Worm (Caenorhabditis elegans) whole organism, L3 larva: ENCODE results near the gene ZK632.4.

Source experiments
- ama-1 ChIP-seq: fragments of 150-350 bp; optimal IDR thresholded peaks from 2 replicates; lab custom pipeline; 2018
- ceh-28 ChIP-seq: fragments of 150-350 bp; optimal IDR thresholded peaks from 2 replicates; lab custom pipeline; 2014; ENCODE audit warnings: missing biosample characterization, missing genetic modification reagents, missing genetic modification characterization
- ceh-82 ChIP-seq: fragments of 150-350 bp; optimal IDR thresholded peaks from 2 replicates; lab custom pipeline; 2014; ENCODE audit warnings: missing biosample characterization, missing genetic modification characterization
- elt-2 ChIP-seq: sonication (generic microtip); optimal IDR thresholded peaks from 2 replicates; lab custom pipeline; 2016; ENCODE audit warnings: missing genetic modification reagents, mild to moderate bottlenecking, missing genetic modification characterization, missing compliant biosample characterization
- fos-1 ChIP-seq: fragments of 150-350 bp; optimal IDR thresholded peaks from 2 replicates; lab custom pipeline; 2014; ENCODE audit warnings: missing biosample characterization, missing genetic modification characterization
- nfya-1 ChIP-seq: sonication (generic microtip); optimal IDR thresholded peaks from 2 replicates; lab custom pipeline; 2017; ENCODE audit warnings: missing genetic modification characterization, mild to moderate bottlenecking, missing compliant biosample characterization, antibody characterized with exemption, moderate library complexity; ENCODE audit not compliant: insufficient read depth
- nhr-237 ChIP-seq: fragments of 150-350 bp; optimal IDR thresholded peaks from 2 replicates; lab custom pipeline; 2014; ENCODE audit warnings: missing biosample characterization, missing genetic modification characterization
- nhr-25 ChIP-seq: sonication (generic microtip); optimal IDR thresholded peaks from 2 replicates; lab custom pipeline; 2017; ENCODE audit warnings: missing biosample characterization, missing genetic modification characterization
- pha-4 ChIP-seq: fragments of 150-350 bp; optimal IDR thresholded peaks from 2 replicates; lab custom pipeline; 2014; ENCODE audit warnings: missing biosample characterization, missing genetic modification reagents, missing genetic modification characterization
- skn-1 ChIP-seq: fragments of 150-350 bp; optimal IDR thresholded peaks from 2 replicates; lab custom pipeline; 2014; ENCODE audit warnings: missing biosample characterization, missing genetic modification characterization
- unc-62 ChIP-seq: fragments of 150-350 bp; sonication (generic microtip); optimal IDR thresholded peaks from 4 replicates; lab custom pipeline; 2014; ENCODE audit warnings: missing biosample characterization, missing genetic modification reagents, missing genetic modification characterization

- no peak for TF ChIP-seq ceh-82 (tag; lab: Kevin White, UChicago)
- TF ChIP-seq pha-4 (tag; lab: Kevin White, UChicago): no peak
- TF ChIP-seq skn-1 (tag; lab: Kevin White, UChicago): no peak
- no peak for TF ChIP-seq elt-2 (tag; lab: Kevin White, UChicago)
- TF ChIP-seq nhr-25: no peak
- no peak for TF ChIP-seq nfya-1 (tag; lab: Kevin White, UChicago)
- TF ChIP-seq ceh-28 (tag; lab: Kevin White, UChicago): no peak
- no peak for TF ChIP-seq unc-62 (GFP tag; lab: Kevin White, UChicago)
- no peak for TF ChIP-seq ama-1 (lab: Kevin White, UChicago)
- no peak for TF ChIP-seq nhr-237 (tag; lab: Kevin White, UChicago)
- no peak for TF ChIP-seq fos-1 (tag; lab: Kevin White, UChicago)
These were observed 36.7 kb downstream of the ZK632.4 start for ce11 chrIII:9770590-9770989.
